Fruit fly (Drosophila melanogaster): ENCODE results near the gene fred.

- TF ChIP-seq CG12768 (GFP tag; optimal IDR thresholded peaks at IDR 0.05) (no peak), kay (GFP tag; ENCODE audit: borderline replicate concordance) (peak; percentile 22), CG1620 (GFP tag; optimal IDR thresholded peaks at IDR 0.05) (no peak), CG11617 (GFP tag; optimal IDR thresholded peaks at IDR 0.05) (no peak), CG33017 (tag; optimal IDR thresholded peaks at IDR 0.05) (no peak), cic (GFP tag; optimal IDR thresholded peaks at IDR 0.05) (no peak), pad (GFP tag; optimal IDR thresholded peaks at IDR 0.05) (no peak), toe (GFP tag; optimal IDR thresholded peaks at IDR 0.05) (no peak), CG7045 (GFP tag; optimal IDR thresholded peaks at IDR 0.05) (no peak), CG14711 (tag; optimal IDR thresholded peaks at IDR 0.05) (no peak), ovo (GFP tag; optimal IDR thresholded peaks at IDR 0.05) (no peak)
Measured at dm6 chr2L:4012089-4012488, 20.6 kb upstream of the fred start.

Measured in whole organism, adult.